Worm (Caenorhabditis elegans): ENCODE results near the gene tag-241.

ce11 chrX:11818711-11819110 lies 5.1 kb upstream of the tag-241 start:
- TF ChIP-seq W03F9.2 (tag; optimal IDR thresholded peaks at IDR 0.05), result no peak
- TF ChIP-seq dao-5 (tag; optimal IDR thresholded peaks at IDR 0.05), result no peak
- TF ChIP-seq him-1 (tag; optimal IDR thresholded peaks at IDR 0.05), result no peak
